Worm (Caenorhabditis elegans): Measurements from ENCODE around the gene gcc-2.

The gcc-2 gene

ce11 chrIII:9758848-9759247 lies 3.1 kb downstream of the gcc-2 start, which contains the start of gene rmd-1:
Gene rmd-1 (plus strand): TSS chrIII:9759094.
- TF ChIP-seq sdz-12 (GFP tag; optimal IDR thresholded peaks at IDR 0.05) = no peak
- peak; percentile 51 for TF ChIP-seq lin-38 (GFP tag; IDR thresholded peaks at IDR 0.05)

ce11 chrIII:9757414-9757813 lies 4.5 kb downstream of the gcc-2 start, which contains the start of gene vps-53:
Gene vps-53 (minus strand): TSS chrIII:9757514.
- no peak for TF ChIP-seq ceh-28 (tag; optimal IDR thresholded peaks at IDR 0.05)
- TF ChIP-seq mep-1 (tag; optimal IDR thresholded peaks at IDR 0.05) = no peak
- TF ChIP-seq nhr-10 (tag; optimal IDR thresholded peaks at IDR 0.05) = no peak
- no peak for TF ChIP-seq egl-27 (tag; optimal IDR thresholded peaks at IDR 0.05)
- TF ChIP-seq madf-5 (GFP tag; IDR thresholded peaks at IDR 0.05) = no peak
- no peak for TF ChIP-seq egl-43 (GFP tag; IDR thresholded peaks at IDR 0.05)
- TF ChIP-seq lin-38 (GFP tag; IDR thresholded peaks at IDR 0.05) = no peak
- no peak for TF ChIP-seq attf-4 (tag; optimal IDR thresholded peaks at IDR 0.05)
- TF ChIP-seq cey-2 (tag; optimal IDR thresholded peaks at IDR 0.05; ENCODE audit: borderline replicate concordance, insufficient read depth) = no peak
- no peak for TF ChIP-seq ztf-11 (tag; optimal IDR thresholded peaks at IDR 0.05)
- TF ChIP-seq ceh-44 (GFP tag; IDR thresholded peaks at IDR 0.05) = no peak
- no peak for TF ChIP-seq nhr-102 (tag; optimal IDR thresholded peaks at IDR 0.05)
- no peak for TF ChIP-seq ZK546.5 (tag; optimal IDR thresholded peaks at IDR 0.05)
- TF ChIP-seq fkh-10 (GFP tag; optimal IDR thresholded peaks at IDR 0.05) = no peak

ce11 chrIII:9752852-9753251 lies 9.1 kb downstream of the gcc-2 start, which contains the start of gene ech-6:
Gene ech-6 (minus strand): TSS chrIII:9752883.
- no peak for TF ChIP-seq lin-15B (tag; optimal IDR thresholded peaks at IDR 0.05)
- TF ChIP-seq hlh-11 (tag; optimal IDR thresholded peaks at IDR 0.05) = peak; percentile 58
- TF ChIP-seq nhr-111 (GFP tag; optimal IDR thresholded peaks at IDR 0.05) = no peak
- peak in 1 of 2 experiments; percentile 71 for TF ChIP-seq lsy-2 (tag; optimal IDR thresholded peaks at IDR 0.05)
- no peak for TF ChIP-seq ces-1 (GFP tag; optimal IDR thresholded peaks at IDR 0.05)
- peak; percentile 21; the same call in 1 of the 2 replicates for TF ChIP-seq php-3 (GFP tag; IDR thresholded peaks at IDR 0.05)
- TF ChIP-seq daf-12 (tag; optimal IDR thresholded peaks at IDR 0.05) = no peak
- TF ChIP-seq mep-1 (tag; optimal IDR thresholded peaks at IDR 0.05) = peak; percentile 8
- peak in 1 of 2 experiments; percentile 42 for TF ChIP-seq hif-1 (tag; optimal IDR thresholded peaks at IDR 0.05)
- TF ChIP-seq aha-1 (tag) = no peak
- no peak for TF ChIP-seq Y105C5A.15 (GFP tag; IDR thresholded peaks at IDR 0.05)
- peak; percentile 11 for TF ChIP-seq nhr-28 (tag; optimal IDR thresholded peaks at IDR 0.05)
- no peak for TF ChIP-seq daf-16 (GFP tag; optimal IDR thresholded peaks at IDR 0.05)
- TF ChIP-seq daf-16 (tag; optimal IDR thresholded peaks at IDR 0.05) = peak; percentile 96
- no peak for TF ChIP-seq egl-27 (tag; optimal IDR thresholded peaks at IDR 0.05)
- TF ChIP-seq F49E8.2 (tag; optimal IDR thresholded peaks at IDR 0.05; ENCODE audit: borderline replicate concordance) = no peak
- TF ChIP-seq gei-8 (GFP tag; optimal IDR thresholded peaks at IDR 0.05) = no peak
- no peak for TF ChIP-seq duxl-1 (tag; optimal IDR thresholded peaks at IDR 0.05; ENCODE audit: poor library complexity)
- TF ChIP-seq dmd-6 (GFP tag; IDR thresholded peaks at IDR 0.05) = peak; percentile 72
- TF ChIP-seq vab-7 (GFP tag; IDR thresholded peaks at IDR 0.05) = no peak
- TF ChIP-seq dve-1 (tag; optimal IDR thresholded peaks at IDR 0.05; ENCODE audit: insufficient read depth) = peak; percentile 83
- TF ChIP-seq T26A8.4 (GFP tag; IDR thresholded peaks at IDR 0.05) = no peak
- no peak for TF ChIP-seq attf-4 (tag; optimal IDR thresholded peaks at IDR 0.05)
- TF ChIP-seq zip-2 (tag; optimal IDR thresholded peaks at IDR 0.05) = no peak
- peak; percentile 5 for TF ChIP-seq hlh-30 (tag; optimal IDR thresholded peaks at IDR 0.05; ENCODE audit: insufficient read depth)
- TF ChIP-seq lin-39 (tag; optimal IDR thresholded peaks at IDR 0.05) = no peak
- TF ChIP-seq nhr-48 (tag; optimal IDR thresholded peaks at IDR 0.05) = peak; percentile 11
- peak; percentile 11; the same call in 1 of the 2 replicates for TF ChIP-seq hmg-1.1 (GFP tag; IDR thresholded peaks at IDR 0.05)
- TF ChIP-seq zip-11 (GFP tag; IDR thresholded peaks at IDR 0.05) = no peak
- TF ChIP-seq lir-3 (tag; optimal IDR thresholded peaks at IDR 0.05) = no peak
- TF ChIP-seq unc-39 (tag; optimal IDR thresholded peaks at IDR 0.05) = no peak
- TF ChIP-seq ceh-62 (tag; optimal IDR thresholded peaks at IDR 0.05) = no peak
- 0 out of 2 replicates have a peak, but pooled peaks have one; percentile 29 for TF ChIP-seq lin-1 (GFP tag; IDR thresholded peaks at IDR 0.05)
- no peak for TF ChIP-seq fos-1 (tag; optimal IDR thresholded peaks at IDR 0.05)
- TF ChIP-seq aly-2 (tag; optimal IDR thresholded peaks at IDR 0.05) = no peak
- peak; percentile 1 for TF ChIP-seq mes-2 (tag; optimal IDR thresholded peaks at IDR 0.05; ENCODE audit: poor library complexity, severe bottlenecking)
